Worm (Caenorhabditis elegans): Measurements from ENCODE around the gene irld-64.

ce11 chrII:2921860-2922259, 8.5 kb downstream of the irld-64 start:
- TF ChIP-seq tra-4 (tag; optimal IDR thresholded peaks at IDR 0.05), result no peak
- TF ChIP-seq ama-1 (optimal IDR thresholded peaks at IDR 0.05), result no peak
- no peak for TF ChIP-seq hmbx-1 (tag; optimal IDR thresholded peaks at IDR 0.05)
- no peak for TF ChIP-seq tbx-11 (GFP tag; IDR thresholded peaks at IDR 0.05)
- no peak for TF ChIP-seq sea-1 (GFP tag; conservative IDR thresholded peaks at IDR 0.05)
- no peak for TF ChIP-seq ets-7 (tag; optimal IDR thresholded peaks at IDR 0.05)
- TF ChIP-seq aly-1 (tag; optimal IDR thresholded peaks at IDR 0.05), result no peak
- TF ChIP-seq B0310.2 (tag; optimal IDR thresholded peaks at IDR 0.05), result no peak
